Fruit fly (Drosophila melanogaster) whole organism, adult: Measurements from ENCODE around the gene GlcAT-P.

Experiments used
- CG11617 ChIP-seq: fragments of 200-800 bp; sonication (Bioruptor generic); optimal IDR thresholded peaks from 2 replicates; lab custom pipeline; 2017; ENCODE audit warnings: mild to moderate bottlenecking, missing biosample characterization, missing genetic modification reagents, missing genetic modification characterization
- CG12768 ChIP-seq: fragments of 200-800 bp; sonication (Bioruptor generic); optimal IDR thresholded peaks from 2 replicates; lab custom pipeline; 2017; ENCODE audit warnings: missing biosample characterization, missing genetic modification characterization, mild to moderate bottlenecking, moderate library complexity, missing genetic modification reagents
- CG14711 ChIP-seq: fragments of 200-800 bp; sonication (Bioruptor generic); optimal IDR thresholded peaks from 2 replicates; lab custom pipeline; 2018; ENCODE audit warnings: missing biosample characterization, mild to moderate bottlenecking, missing genetic modification characterization, moderate library complexity
- CG1620 ChIP-seq: fragments of 200-800 bp; sonication (Bioruptor generic); optimal IDR thresholded peaks from 2 replicates; lab custom pipeline; 2016; ENCODE audit warnings: missing biosample characterization, missing genetic modification characterization
- CG33017 ChIP-seq: fragments of 200-800 bp; sonication (Bioruptor generic); optimal IDR thresholded peaks from 2 replicates; lab custom pipeline; 2018; ENCODE audit warnings: missing biosample characterization, mild to moderate bottlenecking, missing genetic modification characterization, moderate library complexity
- CG5204 ChIP-seq: fragments of 200-800 bp; sonication (Bioruptor generic); optimal IDR thresholded peaks from 2 replicates; lab custom pipeline; 2016; ENCODE audit warnings: missing biosample characterization, missing genetic modification characterization
- CG7045 ChIP-seq: fragments of 200-800 bp; sonication (Bioruptor generic); optimal IDR thresholded peaks from 2 replicates; lab custom pipeline; 2017; ENCODE audit warnings: missing biosample characterization, mild to moderate bottlenecking, missing genetic modification characterization
- CG7101 ChIP-seq: fragments of 200-800 bp; sonication (Bioruptor generic); optimal IDR thresholded peaks from 2 replicates; lab custom pipeline; 2018; ENCODE audit warnings: missing biosample characterization, mild to moderate bottlenecking, missing genetic modification characterization, moderate library complexity
- Clk ChIP-seq: fragments of 200-800 bp; sonication (Bioruptor generic); optimal IDR thresholded peaks from 2 replicates; lab custom pipeline; 2017; ENCODE audit warnings: missing biosample characterization, missing genetic modification characterization
- Crg-1 ChIP-seq: fragments of 200-800 bp; sonication (Bioruptor generic); optimal IDR thresholded peaks from 2 replicates; lab custom pipeline; 2016; ENCODE audit warnings: missing biosample characterization, missing genetic modification characterization
- Hr96 ChIP-seq: fragments of 200-800 bp; sonication (Bioruptor generic); optimal IDR thresholded peaks from 2 replicates; lab custom pipeline; 2016; ENCODE audit warnings: missing biosample characterization, missing genetic modification characterization
- Mnt ChIP-seq: fragments of 200-800 bp; sonication (Bioruptor generic); optimal IDR thresholded peaks from 2 replicates; lab custom pipeline; 2016; ENCODE audit warnings: missing biosample characterization, mild to moderate bottlenecking, missing genetic modification characterization
- bab1 ChIP-seq: fragments of 200-800 bp; sonication (Bioruptor generic); optimal IDR thresholded peaks from 3 replicates; lab custom pipeline; 2019; ENCODE audit warnings: missing biosample characterization, mild to moderate bottlenecking, missing genetic modification characterization, moderate library complexity
- cic ChIP-seq: fragments of 200-800 bp; sonication (Bioruptor generic); optimal IDR thresholded peaks from 2 replicates; lab custom pipeline; 2017; ENCODE audit warnings: missing biosample characterization, mild to moderate bottlenecking, missing genetic modification characterization, moderate library complexity
- cnc ChIP-seq, 2 experiments: fragments of >200 bp; optimal IDR thresholded peaks; 2 replicates each; lab custom pipeline; 2017
- kay ChIP-seq: fragments of 200-800 bp; sonication (Bioruptor generic); peaks from one replicate; lab custom pipeline; 2016; ENCODE audit warnings: missing biosample characterization, missing genetic modification characterization, borderline replicate concordance
- ovo ChIP-seq: fragments of 200-800 bp; sonication (Bioruptor generic); optimal IDR thresholded peaks from 2 replicates; lab custom pipeline; 2016; ENCODE audit warnings: missing biosample characterization, missing genetic modification characterization
- pad ChIP-seq: fragments of 200-800 bp; sonication (Bioruptor generic); optimal IDR thresholded peaks from 3 replicates; lab custom pipeline; 2017; ENCODE audit warnings: missing biosample characterization, missing genetic modification characterization, mild to moderate bottlenecking, moderate library complexity, missing genetic modification reagents
- tj ChIP-seq: fragments of 200-800 bp; sonication (Bioruptor generic); optimal IDR thresholded peaks from 3 replicates; lab custom pipeline; 2017; ENCODE audit warnings: missing biosample characterization, mild to moderate bottlenecking, missing genetic modification characterization, moderate library complexity
- toe ChIP-seq: fragments of 200-800 bp; sonication (Bioruptor generic); optimal IDR thresholded peaks from 2 replicates; lab custom pipeline; 2016; ENCODE audit warnings: missing biosample characterization, missing genetic modification characterization

The GlcAT-P gene

DNA sequence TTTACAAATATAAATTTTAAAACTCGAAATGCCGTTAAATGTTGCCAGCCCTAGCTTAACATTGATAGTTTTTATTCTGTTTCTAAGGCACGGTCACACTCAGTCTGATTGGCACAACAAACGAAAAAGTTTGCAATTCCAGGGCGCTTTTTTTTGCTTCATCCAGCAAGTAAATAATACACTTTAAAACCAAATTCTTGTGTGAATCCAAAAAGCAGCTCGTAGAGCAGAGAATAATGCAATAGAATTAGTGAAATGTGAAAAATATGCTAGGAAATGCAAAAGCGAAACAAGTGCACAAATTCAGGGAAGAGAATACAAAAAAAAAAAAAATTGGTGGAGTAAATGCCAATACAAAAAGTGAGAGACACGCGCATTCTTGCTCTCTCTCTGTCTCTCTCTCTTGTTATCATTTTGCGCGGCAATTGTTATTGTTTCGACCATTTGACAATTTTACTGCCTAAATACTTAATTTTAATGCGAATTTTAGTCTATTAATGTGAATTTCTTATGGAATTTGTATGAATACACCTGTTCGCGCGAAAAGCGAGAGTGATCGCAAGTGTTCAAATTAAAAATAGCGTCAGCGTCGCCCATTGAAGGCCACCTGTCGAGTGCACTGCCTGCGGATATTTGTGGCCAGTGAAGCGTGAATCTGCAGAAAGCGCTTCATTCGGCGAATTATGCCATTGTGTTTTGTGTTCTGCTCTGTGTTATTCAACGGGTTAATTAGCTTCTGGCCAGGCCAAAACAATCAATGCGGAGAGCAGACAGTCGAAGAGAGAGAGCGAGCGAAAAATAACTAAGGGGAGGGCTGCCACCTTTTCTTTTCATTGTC is 17.3 kb upstream of the GlcAT-P start, which contains the start of gene CG42671:
Gene CG42671 (plus strand): TSS at position 100 of the 838 bp plus-strand sequence.
- TF ChIP-seq CG14711 (tag; lab: Kevin White, UChicago) (no peak), bab1 (GFP tag; lab: Kevin White, UChicago) (peak; percentile 50), Mnt (peak; percentile 55), kay (GFP tag; lab: Kevin White, UChicago) (peak; percentile 27), cnc (optimal IDR thresholded peaks at IDR 0.05; lab: Kevin White, UChicago) (no peak), tj (peak; percentile 67), CG11617 (GFP tag; lab: Kevin White, UChicago) (no peak), Clk (GFP tag; lab: Kevin White, UChicago) (no peak), Hr96 (GFP tag; lab: Kevin White, UChicago) (no peak), CG1620 (GFP tag; lab: Kevin White, UChicago) (peak; percentile 48), toe (no peak), CG5204 (no peak), cic (GFP tag; lab: Kevin White, UChicago) (peak; percentile 29), CG7101 (tag; lab: Kevin White, UChicago) (peak; percentile 4), CG7045 (GFP tag; lab: Kevin White, UChicago) (no peak), CG33017 (tag; lab: Kevin White, UChicago) (peak; percentile 7), pad (GFP tag; lab: Kevin White, UChicago) (no peak), CG12768 (GFP tag; lab: Kevin White, UChicago) (no peak), Crg-1 (no peak), ovo (GFP tag; lab: Kevin White, UChicago) (no peak)

DNA sequence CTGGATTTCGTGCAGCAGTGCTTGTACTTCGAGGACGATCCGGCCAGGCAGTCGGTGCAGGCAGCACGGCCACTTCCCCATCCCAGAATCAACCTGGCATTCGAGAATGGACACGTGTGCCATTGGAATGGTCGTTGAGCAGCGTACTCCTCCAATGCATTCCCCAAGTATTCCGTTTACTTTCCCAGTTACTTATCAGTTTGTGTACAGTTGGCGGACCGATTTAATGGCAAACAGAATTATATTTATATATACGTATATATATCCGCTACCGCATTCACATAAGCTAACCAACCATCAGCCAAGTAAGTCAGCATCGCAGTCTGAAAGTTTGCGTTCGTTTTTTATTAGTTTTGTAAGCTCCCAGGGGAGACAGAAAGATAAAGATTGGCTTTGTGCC is 16.3 kb upstream of the GlcAT-P start:
- TF ChIP-seq CG7045 (GFP tag; lab: Kevin White, UChicago) (no peak), kay (GFP tag; lab: Kevin White, UChicago) (peak; percentile 88), cic (GFP tag; lab: Kevin White, UChicago) (peak; percentile 68), CG12768 (GFP tag; lab: Kevin White, UChicago) (peak; percentile 12)

DNA sequence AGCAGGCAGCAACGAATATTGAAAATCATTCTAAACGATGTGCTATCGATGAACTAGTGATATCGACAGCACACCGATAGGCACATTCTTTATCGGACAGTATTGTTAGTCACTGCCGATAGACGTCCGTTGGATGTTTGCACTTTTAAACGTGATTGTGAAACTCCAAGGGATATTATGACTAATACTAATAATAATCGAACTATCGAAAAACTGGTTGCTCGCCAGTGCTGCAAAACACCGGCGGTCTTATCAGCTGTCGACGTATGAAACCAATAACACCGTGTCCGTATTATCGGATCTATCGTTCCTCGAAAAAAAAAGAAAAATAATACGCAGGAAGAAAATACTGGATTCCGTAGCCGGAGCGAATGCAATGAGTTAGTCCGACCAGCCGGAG is 13.2 kb upstream of the GlcAT-P start, which contains the start of the genes Ube3a and CG7600:
Gene Ube3a (minus strand): TSS at position 67 of the 400 bp plus-strand sequence.
Gene CG7600 (plus strand): TSS at position 270 of the 400 bp plus-strand sequence.
- TF ChIP-seq ovo (GFP tag; lab: Kevin White, UChicago), result peak; percentile 26
- peak; percentile 58 for TF ChIP-seq Crg-1
- TF ChIP-seq CG7045 (GFP tag; lab: Kevin White, UChicago), result peak; percentile 43
- TF ChIP-seq CG14711 (tag; lab: Kevin White, UChicago), result peak; percentile 57
- TF ChIP-seq kay (GFP tag; lab: Kevin White, UChicago), result peak; percentile 99
- peak in 1 of 2 experiments; percentile 79 for TF ChIP-seq cnc (optimal IDR thresholded peaks at IDR 0.05; lab: Kevin White, UChicago)
- TF ChIP-seq bab1 (GFP tag; lab: Kevin White, UChicago), result peak; percentile 72
- TF ChIP-seq Clk (GFP tag; lab: Kevin White, UChicago), result peak; percentile 10
- TF ChIP-seq Hr96 (GFP tag; lab: Kevin White, UChicago), result no peak
- TF ChIP-seq Mnt, result peak; percentile 83
- peak; percentile 77 for TF ChIP-seq CG7101 (tag; lab: Kevin White, UChicago)
- TF ChIP-seq cic (GFP tag; lab: Kevin White, UChicago), result peak; percentile 77
- TF ChIP-seq CG33017 (tag; lab: Kevin White, UChicago), result peak; percentile 4
- peak; percentile 60 for TF ChIP-seq pad (GFP tag; lab: Kevin White, UChicago)
- TF ChIP-seq CG1620 (GFP tag; lab: Kevin White, UChicago), result peak; percentile 55
- TF ChIP-seq tj, result peak; percentile 18
- TF ChIP-seq toe, result no peak
- peak; percentile 58 for TF ChIP-seq CG11617 (GFP tag; lab: Kevin White, UChicago)
- TF ChIP-seq CG12768 (GFP tag; lab: Kevin White, UChicago), result peak; percentile 64
- TF ChIP-seq CG5204, result no peak

DNA sequence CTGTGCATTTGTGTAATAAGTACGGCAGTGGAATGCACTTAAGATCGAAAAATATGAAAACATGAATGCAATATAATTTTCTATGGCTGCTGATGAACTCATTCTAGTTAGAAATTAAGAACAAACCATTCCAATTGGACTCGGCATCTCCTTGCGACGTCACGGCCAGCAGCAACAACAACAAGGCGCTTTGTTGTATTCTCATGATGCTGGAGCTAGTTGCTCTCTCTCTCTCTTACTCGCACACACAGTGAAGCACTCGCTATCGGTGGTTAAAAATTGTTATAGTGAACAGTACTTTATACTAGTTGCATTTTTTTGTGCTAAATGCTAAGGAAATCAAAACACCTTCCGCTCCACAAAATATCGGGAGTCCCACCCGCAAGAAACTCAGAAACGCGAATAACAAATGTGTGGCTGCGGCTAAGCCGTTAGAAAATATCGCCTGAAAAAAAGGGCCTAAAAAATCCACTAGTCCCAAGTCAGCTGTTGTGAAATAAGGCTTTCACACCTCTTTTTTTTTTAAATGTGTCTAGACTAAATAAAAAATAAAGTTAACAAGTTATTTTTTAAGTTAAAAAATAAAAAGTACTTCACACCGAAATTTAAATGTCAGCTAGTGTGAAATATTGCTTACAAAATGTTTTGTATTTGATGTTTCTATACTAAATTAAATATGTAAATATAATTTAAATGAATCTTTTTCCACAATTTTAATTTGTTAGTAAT is 8.4 kb upstream of the GlcAT-P start, which contains the start of gene Plod:
Gene Plod (minus strand): TSS at position 409 of the 729 bp plus-strand sequence.
- TF ChIP-seq Mnt (peak; percentile 55), CG11617 (GFP tag; lab: Kevin White, UChicago) (peak; percentile 30), toe (no peak), CG1620 (GFP tag; lab: Kevin White, UChicago) (no peak), CG7045 (GFP tag; lab: Kevin White, UChicago) (no peak), ovo (GFP tag; lab: Kevin White, UChicago) (peak; percentile 58), tj (peak; percentile 38), CG7101 (tag; lab: Kevin White, UChicago) (peak; percentile 49), CG14711 (tag; lab: Kevin White, UChicago) (no peak)

DNA sequence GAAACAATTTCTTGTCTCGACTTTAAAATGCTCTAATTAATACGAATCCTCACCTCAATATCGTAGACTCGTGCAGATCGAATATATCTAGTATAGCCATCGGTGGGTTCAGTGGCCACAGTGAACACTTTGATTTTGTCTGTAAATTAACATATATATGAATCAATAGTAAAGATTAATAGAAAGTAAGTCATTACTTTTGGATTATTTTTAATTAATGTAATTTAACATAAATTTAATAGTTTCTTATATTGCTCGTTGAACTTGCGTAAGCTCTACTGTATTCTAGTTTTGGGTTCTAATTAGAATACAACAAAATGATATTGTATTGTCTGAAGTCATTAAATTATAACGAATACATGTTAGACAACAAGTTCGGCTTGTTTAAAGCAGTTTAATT is 7.5 kb upstream of the GlcAT-P start:
- no peak for TF ChIP-seq Clk (GFP tag; lab: Kevin White, UChicago)
- no peak for TF ChIP-seq toe
- no peak for TF ChIP-seq cnc (optimal IDR thresholded peaks at IDR 0.05; lab: Kevin White, UChicago)
- TF ChIP-seq CG5204, result no peak
- no peak for TF ChIP-seq cic (GFP tag; lab: Kevin White, UChicago)
- TF ChIP-seq Hr96 (GFP tag; lab: Kevin White, UChicago), result no peak
- TF ChIP-seq CG33017 (tag; lab: Kevin White, UChicago), result no peak
- TF ChIP-seq CG12768 (GFP tag; lab: Kevin White, UChicago), result no peak
- peak; percentile 6 for TF ChIP-seq CG7101 (tag; lab: Kevin White, UChicago)
- TF ChIP-seq CG1620 (GFP tag; lab: Kevin White, UChicago), result no peak
- TF ChIP-seq Mnt, result no peak
- TF ChIP-seq kay (GFP tag; lab: Kevin White, UChicago), result peak; percentile 29
- no peak for TF ChIP-seq tj
